Fruit fly (Drosophila melanogaster): Measurements from ENCODE around the gene CG3106.

DNA sequence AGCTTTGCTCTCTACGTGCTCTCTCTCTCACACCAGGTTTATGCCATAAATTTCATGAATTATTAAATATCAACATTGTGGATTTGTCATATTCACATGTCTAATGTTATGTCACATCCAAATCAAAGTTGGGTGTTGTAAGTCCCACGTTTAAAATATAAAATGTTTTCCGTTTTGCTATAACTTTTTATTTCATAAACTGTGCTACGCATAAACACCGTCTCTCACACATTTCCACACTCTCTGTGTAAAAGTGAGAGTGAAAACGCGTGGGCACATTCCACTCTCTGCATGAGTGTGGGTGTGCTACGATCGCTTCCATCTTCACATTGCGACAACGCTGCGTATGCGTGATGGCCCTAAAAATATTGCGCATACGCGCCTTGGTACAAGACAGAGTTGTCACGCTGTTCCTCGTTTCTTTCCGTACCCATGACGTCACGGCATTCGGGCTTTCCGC lies 22.0 kb downstream of the CG3106 start:
- TF ChIP-seq Clk (GFP tag; optimal IDR thresholded peaks at IDR 0.05) = peak; percentile 86
- TF ChIP-seq CG12768 (GFP tag; optimal IDR thresholded peaks at IDR 0.05) = peak; percentile 97

Data from whole organism, adult.